Worm (Caenorhabditis elegans) whole organism, L3 larva: ENCODE results near the gene nxf-1.

Experiments used
- mml-1 ChIP-seq: fragments of 150-350 bp; sonication (generic microtip); optimal IDR thresholded peaks from 3 replicates; lab custom pipeline; 2014; ENCODE audit warnings: missing biosample characterization, missing genetic modification characterization
- snpc-4 ChIP-seq: fragments of 150-350 bp; optimal IDR thresholded peaks from 2 replicates; lab custom pipeline; 2014; ENCODE audit warnings: missing biosample characterization, missing genetic modification characterization

- TF ChIP-seq mml-1 (tag; lab: Kevin White, UChicago) (no peak), snpc-4 (tag; lab: Kevin White, UChicago) (no peak)
Measured at ce11 chrV:14411989-14412388, 2.8 kb downstream of the nxf-1 start.
